Worm (Caenorhabditis elegans): ENCODE measurements around the gene srlf-9.

The srlf-9 gene

ce11 chrIII:13434404-13434803 is 32.8 kb upstream of the srlf-9 start, which contains the start of gene F45G2.7:
F45G2.7 (minus strand) TSS chrIII:13434504.
- no peak for TF ChIP-seq ZK546.5 (tag; optimal IDR thresholded peaks at IDR 0.05)
- no peak for TF ChIP-seq skn-1 (tag; optimal IDR thresholded peaks at IDR 0.05)
- TF ChIP-seq elt-1 (tag; optimal IDR thresholded peaks at IDR 0.05): no peak

DNA sequence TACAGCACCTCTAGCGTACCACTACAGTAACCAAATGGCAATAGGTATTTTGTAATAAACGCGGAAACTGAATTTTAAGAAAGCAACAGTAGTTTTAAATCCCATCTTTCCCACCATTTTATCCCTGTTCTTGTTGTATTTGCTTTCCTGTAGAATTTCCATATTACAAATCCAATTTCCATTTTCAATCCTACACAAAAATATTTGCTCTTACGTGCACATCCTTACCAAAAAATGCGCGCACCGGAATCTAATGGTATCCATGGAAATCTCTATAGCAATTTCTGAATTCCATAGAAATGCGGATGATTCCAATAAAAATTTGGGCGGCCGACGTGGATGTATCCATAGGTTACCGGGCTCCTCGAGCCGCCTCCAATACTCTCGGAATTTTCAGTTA is 28.6 kb upstream of the srlf-9 start, which contains the start of gene trf-1:
trf-1 (plus strand) TSS at position 301 of the 400 bp plus-strand sequence.
- no peak for TF ChIP-seq elt-1 (tag; optimal IDR thresholded peaks at IDR 0.05)
- TF ChIP-seq nhr-25 (tag; optimal IDR thresholded peaks at IDR 0.05): no peak
- TF ChIP-seq nhr-23 (tag; optimal IDR thresholded peaks at IDR 0.05): no peak
- TF ChIP-seq egl-5 (tag; optimal IDR thresholded peaks at IDR 0.05): no peak
- no peak for TF ChIP-seq nhr-12 (tag; optimal IDR thresholded peaks at IDR 0.05)
- no peak for TF ChIP-seq nhr-11 (tag; optimal IDR thresholded peaks at IDR 0.05)
- no peak for TF ChIP-seq elt-2 (tag; optimal IDR thresholded peaks at IDR 0.05)
- no peak for TF ChIP-seq zag-1 (tag; optimal IDR thresholded peaks at IDR 0.05)
- no peak for TF ChIP-seq fkh-2 (tag; optimal IDR thresholded peaks at IDR 0.05)
- no peak for TF ChIP-seq nhr-28 (tag; optimal IDR thresholded peaks at IDR 0.05)
- TF ChIP-seq lsy-12 (tag; optimal IDR thresholded peaks at IDR 0.05): no peak
- TF ChIP-seq nhr-237 (tag; optimal IDR thresholded peaks at IDR 0.05): no peak

- TF ChIP-seq fkh-2 (tag; optimal IDR thresholded peaks at IDR 0.05) (no peak), nhr-77 (tag; optimal IDR thresholded peaks at IDR 0.05) (no peak), nhr-28 (tag; optimal IDR thresholded peaks at IDR 0.05) (no peak), nhr-11 (tag; optimal IDR thresholded peaks at IDR 0.05) (no peak), aly-2 (tag; optimal IDR thresholded peaks at IDR 0.05) (no peak), hmg-11 (tag; optimal IDR thresholded peaks at IDR 0.05) (no peak), ama-1 (optimal IDR thresholded peaks at IDR 0.05) (no peak), nhr-237 (tag; optimal IDR thresholded peaks at IDR 0.05) (no peak), lin-39 (tag; optimal IDR thresholded peaks at IDR 0.05) (no peak), snpc-4 (tag; optimal IDR thresholded peaks at IDR 0.05) (no peak), fkh-10 (GFP tag; optimal IDR thresholded peaks at IDR 0.05) (no peak), skn-1 (tag; optimal IDR thresholded peaks at IDR 0.05) (no peak), fos-1 (tag; optimal IDR thresholded peaks at IDR 0.05) (no peak), mdl-1 (tag; optimal IDR thresholded peaks at IDR 0.05) (no peak), jun-1 (tag; optimal IDR thresholded peaks at IDR 0.05) (no peak), elt-1 (tag; optimal IDR thresholded peaks at IDR 0.05) (no peak), ztf-11 (tag; optimal IDR thresholded peaks at IDR 0.05) (no peak), lin-15B (tag; optimal IDR thresholded peaks at IDR 0.05) (no peak), egl-5 (tag; optimal IDR thresholded peaks at IDR 0.05) (no peak)
Observed at ce11 chrIII:13429668-13430067, 28.1 kb upstream of the srlf-9 start, which contains the start of gene bli-5. bli-5 (minus strand) TSS chrIII:13429768.

- TF ChIP-seq pha-4 (tag; optimal IDR thresholded peaks at IDR 0.05): no peak
- TF ChIP-seq nhr-76 (tag; optimal IDR thresholded peaks at IDR 0.05): no peak
- TF ChIP-seq ama-1 (optimal IDR thresholded peaks at IDR 0.05): peak; percentile 37
- TF ChIP-seq eor-1 (tag; optimal IDR thresholded peaks at IDR 0.05): no peak
- no peak for TF ChIP-seq lin-39 (tag; optimal IDR thresholded peaks at IDR 0.05)
- TF ChIP-seq ceh-82 (tag; optimal IDR thresholded peaks at IDR 0.05): no peak
- no peak for TF ChIP-seq ztf-4 (tag; optimal IDR thresholded peaks at IDR 0.05)
- no peak for TF ChIP-seq unc-39 (tag; optimal IDR thresholded peaks at IDR 0.05)
Observed at ce11 chrIII:13427817-13428216, 26.2 kb upstream of the srlf-9 start.

DNA sequence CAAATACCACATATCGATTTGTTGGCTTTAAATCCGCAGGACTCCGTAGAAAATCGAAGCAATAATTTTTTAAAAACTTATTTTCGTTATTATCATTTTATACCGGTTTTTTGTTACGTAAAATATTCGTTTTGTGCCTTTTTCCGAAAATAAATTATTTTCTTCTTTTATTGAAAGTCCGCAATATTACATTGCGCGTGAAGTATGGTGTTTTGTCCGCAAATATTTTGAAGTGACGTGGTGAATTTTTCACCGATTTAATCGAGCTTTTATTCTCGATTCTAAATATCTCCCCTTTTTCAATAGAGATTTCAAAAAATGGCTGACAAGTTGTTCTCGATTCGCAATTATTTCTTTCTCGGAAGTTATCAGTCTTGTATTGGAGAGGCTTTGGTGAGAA is 24.5 kb upstream of the srlf-9 start, which contains the start of gene cope-1:
cope-1 (plus strand) TSS at position 229 of the 400 bp plus-strand sequence.
- peak; percentile 67 for TF ChIP-seq hmg-11 (tag; optimal IDR thresholded peaks at IDR 0.05)
- TF ChIP-seq nhr-28 (tag; optimal IDR thresholded peaks at IDR 0.05): no peak
- no peak for TF ChIP-seq elt-2 (tag; optimal IDR thresholded peaks at IDR 0.05)
- TF ChIP-seq nfya-1 (tag; optimal IDR thresholded peaks at IDR 0.05; ENCODE audit: insufficient read depth): peak; percentile 46
- peak; percentile 28 for TF ChIP-seq lin-15B (tag; optimal IDR thresholded peaks at IDR 0.05)
- no peak for TF ChIP-seq eor-1 (tag; optimal IDR thresholded peaks at IDR 0.05)

DNA sequence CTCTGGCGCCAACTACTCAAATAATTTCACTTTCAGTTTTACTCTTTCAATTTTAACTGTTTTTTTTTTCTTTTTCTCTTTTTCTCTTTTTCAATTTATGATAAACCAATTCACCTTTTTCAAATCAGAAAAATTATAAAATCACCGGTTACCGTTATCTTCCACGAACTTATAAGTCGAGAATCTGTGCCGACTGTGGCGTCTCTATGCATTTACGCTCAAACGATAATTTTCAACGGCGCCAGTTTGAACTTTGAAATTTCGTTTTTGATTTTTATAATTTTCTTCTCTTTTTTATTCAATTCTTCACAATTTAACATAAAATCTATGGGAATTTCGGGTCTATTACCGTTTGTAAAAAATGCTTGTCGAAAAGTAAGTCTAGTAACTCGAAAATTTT is 21.8 kb upstream of the srlf-9 start, which contains the start of gene exo-1:
exo-1 (plus strand) TSS at position 101 of the 400 bp plus-strand sequence.
- TF ChIP-seq fkh-2 (tag; optimal IDR thresholded peaks at IDR 0.05) (no peak), ztf-11 (tag; optimal IDR thresholded peaks at IDR 0.05) (no peak), nhr-77 (tag; optimal IDR thresholded peaks at IDR 0.05) (no peak), jun-1 (tag; optimal IDR thresholded peaks at IDR 0.05) (no peak), ZK546.5 (tag; optimal IDR thresholded peaks at IDR 0.05) (no peak), zag-1 (tag; optimal IDR thresholded peaks at IDR 0.05) (no peak), unc-39 (tag; optimal IDR thresholded peaks at IDR 0.05) (no peak), lin-39 (tag; optimal IDR thresholded peaks at IDR 0.05) (no peak), egl-5 (tag; optimal IDR thresholded peaks at IDR 0.05) (no peak), pqm-1 (tag; optimal IDR thresholded peaks at IDR 0.05) (peak; percentile 70), R02D3.7 (tag; optimal IDR thresholded peaks at IDR 0.05) (no peak), sea-2 (GFP tag; optimal IDR thresholded peaks at IDR 0.05) (no peak), elt-2 (tag; optimal IDR thresholded peaks at IDR 0.05) (no peak), ceh-82 (tag; optimal IDR thresholded peaks at IDR 0.05) (no peak), egl-27 (tag; optimal IDR thresholded peaks at IDR 0.05) (no peak), ceh-16 (tag; optimal IDR thresholded peaks at IDR 0.05) (no peak), unc-62 (GFP tag; optimal IDR thresholded peaks at IDR 0.05) (no peak), snpc-4 (tag; optimal IDR thresholded peaks at IDR 0.05) (no peak), nhr-43 (tag; optimal IDR thresholded peaks at IDR 0.05; ENCODE audit: poor library complexity, severe bottlenecking) (no peak), hmg-11 (tag; optimal IDR thresholded peaks at IDR 0.05) (no peak), skn-1 (tag; optimal IDR thresholded peaks at IDR 0.05) (peak; percentile 29), nhr-28 (tag; optimal IDR thresholded peaks at IDR 0.05) (no peak), mdl-1 (tag; optimal IDR thresholded peaks at IDR 0.05) (no peak), ama-1 (optimal IDR thresholded peaks at IDR 0.05) (no peak), nhr-237 (tag; optimal IDR thresholded peaks at IDR 0.05) (no peak), nhr-12 (tag; optimal IDR thresholded peaks at IDR 0.05) (no peak), ztf-4 (tag; optimal IDR thresholded peaks at IDR 0.05) (no peak)
